Worm (Caenorhabditis elegans) whole organism, young adult: Measurements from ENCODE around the gene F46B3.15.

Source experiments
- F22D6.2 ChIP-seq: sonication (generic microtip); optimal IDR thresholded peaks from 2 replicates; lab custom pipeline; 2016; ENCODE audit warnings: mild to moderate bottlenecking, missing genetic modification characterization, missing compliant biosample characterization
- fkh-3 ChIP-seq: sonication (generic microtip); optimal IDR thresholded peaks from 2 replicates; lab custom pipeline; 2016; ENCODE audit warnings: mild to moderate bottlenecking, missing genetic modification characterization, missing compliant biosample characterization
- hlh-26 ChIP-seq: fragments of 200-800 bp; sonication (Bioruptor generic); conservative IDR thresholded peaks from 2 replicates; pipeline ENCODE4 v1.3.6; 2022; ENCODE audit warnings: missing genetic modification reagents, missing genetic modification characterization, missing compliant biosample characterization
- lag-1 ChIP-seq: fragments of 200-800 bp; sonication (Bioruptor generic); IDR thresholded peaks from 2 replicates; pipeline ENCODE4 v1.3.6; 2022; ENCODE audit warnings: missing genetic modification reagents, missing genetic modification characterization, missing compliant biosample characterization
- lsl-1 ChIP-seq: fragments of 200-800 bp; sonication (Bioruptor generic); optimal IDR thresholded peaks from 2 replicates; lab custom pipeline; 2018; ENCODE audit warnings: mild to moderate bottlenecking, missing genetic modification characterization, moderate library complexity, missing compliant biosample characterization
- madf-3 ChIP-seq: fragments of 200-800 bp; sonication (Bioruptor generic); IDR thresholded peaks from 2 replicates; pipeline ENCODE4 v1.3.6; 2022; ENCODE audit warnings: missing genetic modification reagents, missing genetic modification characterization, missing compliant biosample characterization
- madf-6 ChIP-seq: fragments of 200-800 bp; sonication (Bioruptor generic); IDR thresholded peaks from 2 replicates; pipeline ENCODE4 v1.3.6; 2022; ENCODE audit warnings: missing genetic modification reagents, missing genetic modification characterization, missing compliant biosample characterization
- rpc-1 ChIP-seq, 2 experiments: fragments of 150-350 bp in 1 of 2; sonication (generic microtip) in 1 of 2; optimal IDR thresholded peaks; 2 replicates each; lab custom pipeline; 2014 to 2018; ENCODE audit warnings: missing biosample characterization in 1 of 2, missing genetic modification characterization in 1 of 2, missing genetic modification reagents in 1 of 2, missing genotype in 1 of 2
- snpc-4 ChIP-seq, 5 experiments: fragments of 150-350 bp in 1 of 5; sonication (generic microtip) in 4 of 5; optimal IDR thresholded peaks; 2 replicates each; lab custom pipeline; 2014 to 2018; ENCODE audit warnings: missing genetic modification characterization in 5 of 5, missing biosample characterization in 3 of 5, antibody characterized with exemption in 2 of 5, mild to moderate bottlenecking in 2 of 5, missing compliant biosample characterization in 2 of 5, missing genotype in 2 of 5, moderate library complexity in 2 of 5, missing genetic modification reagents in 1 of 5

DNA sequence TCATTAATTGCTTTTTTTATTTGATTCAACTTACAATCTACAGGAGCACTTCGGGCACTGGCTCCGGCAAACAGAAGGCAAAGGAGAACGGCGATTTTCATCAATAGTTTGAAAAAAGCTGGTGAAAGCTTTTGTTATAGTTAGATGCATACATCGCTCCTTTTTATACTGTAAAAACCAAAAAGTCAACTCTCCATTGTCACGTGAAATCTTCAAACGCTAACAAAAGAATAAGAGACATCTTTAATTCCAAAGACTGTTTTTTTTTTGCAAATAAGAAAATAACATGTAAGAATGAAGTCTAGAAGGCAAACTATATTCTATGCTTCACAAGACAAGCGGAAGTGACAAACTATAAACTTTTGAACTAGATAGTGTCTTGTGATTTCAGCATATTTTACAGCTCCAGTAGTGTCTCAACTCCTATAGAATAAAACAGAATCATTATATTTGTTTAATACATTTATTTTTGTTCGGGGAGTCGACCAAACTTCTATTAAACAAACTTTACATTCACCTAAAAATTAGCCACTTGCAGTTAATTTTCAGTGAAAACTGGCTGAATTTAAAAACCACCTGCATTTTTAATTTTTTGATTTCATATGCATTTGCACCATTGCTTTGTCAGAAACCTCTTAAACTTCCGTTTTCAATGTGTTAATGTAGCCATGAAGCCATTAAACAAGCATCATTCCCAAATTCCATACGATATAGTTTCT lies 7.3 kb downstream of the F46B3.15 start, which contains the start of the genes F46B3.9 and srz-18:
- no peak for TF ChIP-seq F22D6.2 (tag; lab: Kevin White, UChicago)
- no peak for TF ChIP-seq madf-3 (GFP tag; lab: Robert Waterston, UW)
- no peak for TF ChIP-seq snpc-4 (GFP tag; optimal IDR thresholded peaks at IDR 0.05; lab: Kevin White, UChicago)
- TF ChIP-seq snpc-4 (tag; optimal IDR thresholded peaks at IDR 0.05; lab: Kevin White, UChicago) = no peak
- TF ChIP-seq rpc-1 (optimal IDR thresholded peaks at IDR 0.05; lab: Kevin White, UChicago) = no peak
- no peak for TF ChIP-seq rpc-1 (tag; optimal IDR thresholded peaks at IDR 0.05; lab: Kevin White, UChicago)
- TF ChIP-seq madf-6 (GFP tag; lab: Robert Waterston, UW) = no peak
- no peak for TF ChIP-seq lag-1 (GFP tag; lab: Robert Waterston, UW)
- no peak for TF ChIP-seq fkh-3 (tag; lab: Kevin White, UChicago)
- TF ChIP-seq hlh-26 (GFP tag; lab: Robert Waterston, UW) = no peak
- no peak for TF ChIP-seq lsl-1 (GFP tag; lab: Kevin White, UChicago)
